Worm (Caenorhabditis elegans): ENCODE data around the gene T06E4.21.

The T06E4.21 gene

ce11 chrV:9692649-9693112, 41.3 kb downstream of the T06E4.21 start, which contains the start of gene ZK287.7:
Gene ZK287.7, plus strand, starts transcription at chrV:9693062.
- TF ChIP-seq cnd-1 (tag; optimal IDR thresholded peaks at IDR 0.05) (no peak), zip-8 (tag; optimal IDR thresholded peaks at IDR 0.05) (no peak), M03D4.4 (tag; optimal IDR thresholded peaks at IDR 0.05) (no peak), drap-1 (GFP tag; optimal IDR thresholded peaks at IDR 0.05) (no peak), elt-1 (tag; optimal IDR thresholded peaks at IDR 0.05; ENCODE audit: borderline replicate concordance, insufficient read depth) (no peak), sem-2 (GFP tag; optimal IDR thresholded peaks at IDR 0.05) (no peak), hlh-1 (tag; optimal IDR thresholded peaks at IDR 0.05) (no peak), lsy-2 (tag; optimal IDR thresholded peaks at IDR 0.05) (no peak), lin-13 (tag; optimal IDR thresholded peaks at IDR 0.05) (no peak), ces-1 (GFP tag; optimal IDR thresholded peaks at IDR 0.05) (no peak)

- no peak for TF ChIP-seq zip-8 (tag; optimal IDR thresholded peaks at IDR 0.05)
- no peak for TF ChIP-seq sem-2 (GFP tag; optimal IDR thresholded peaks at IDR 0.05)
- TF ChIP-seq lsy-2 (tag; optimal IDR thresholded peaks at IDR 0.05): no peak
- no peak for TF ChIP-seq hlh-1 (tag; optimal IDR thresholded peaks at IDR 0.05)
- TF ChIP-seq nhr-237 (tag; optimal IDR thresholded peaks at IDR 0.05): no peak
- no peak for TF ChIP-seq mep-1 (tag; optimal IDR thresholded peaks at IDR 0.05)
- no peak for TF ChIP-seq lin-32 (GFP tag; optimal IDR thresholded peaks at IDR 0.05)
- TF ChIP-seq mab-5 (tag; optimal IDR thresholded peaks at IDR 0.05): no peak
- TF ChIP-seq ceh-83 (GFP tag; optimal IDR thresholded peaks at IDR 0.05): no peak
- TF ChIP-seq bed-3 (GFP tag; optimal IDR thresholded peaks at IDR 0.05): no peak
- TF ChIP-seq elt-1 (tag; optimal IDR thresholded peaks at IDR 0.05; ENCODE audit: borderline replicate concordance, insufficient read depth): no peak
- no peak for TF ChIP-seq tbx-8 (GFP tag; optimal IDR thresholded peaks at IDR 0.05)
- no peak for TF ChIP-seq nhr-76 (tag; optimal IDR thresholded peaks at IDR 0.05)
- TF ChIP-seq lin-13 (tag; optimal IDR thresholded peaks at IDR 0.05): no peak
- no peak for TF ChIP-seq unc-62 (GFP tag; optimal IDR thresholded peaks at IDR 0.05)
- no peak for TF ChIP-seq M03D4.4 (tag; optimal IDR thresholded peaks at IDR 0.05)
- no peak for TF ChIP-seq ceh-43 (GFP tag; optimal IDR thresholded peaks at IDR 0.05)
These were observed 45.3 kb downstream of the T06E4.21 start, which contains the start of gene her-1 for ce11 chrV:9696715-9697114. Gene her-1, plus strand, starts transcription at chrV:9697015.

ce11 chrV:9699216-9699615, 47.8 kb downstream of the T06E4.21 start:
- TF ChIP-seq lin-32 (GFP tag; optimal IDR thresholded peaks at IDR 0.05) (no peak), flh-1 (GFP tag; optimal IDR thresholded peaks at IDR 0.05) (no peak), nhr-76 (tag; optimal IDR thresholded peaks at IDR 0.05) (no peak), ham-2 (GFP tag; optimal IDR thresholded peaks at IDR 0.05) (no peak), drap-1 (GFP tag; optimal IDR thresholded peaks at IDR 0.05) (no peak), unc-120 (tag; optimal IDR thresholded peaks at IDR 0.05; ENCODE audit: poor library complexity, severe bottlenecking) (no peak), zip-8 (tag; optimal IDR thresholded peaks at IDR 0.05) (no peak), lin-13 (tag; optimal IDR thresholded peaks at IDR 0.05) (no peak), sem-2 (GFP tag; optimal IDR thresholded peaks at IDR 0.05) (no peak), unc-39 (tag; optimal IDR thresholded peaks at IDR 0.05) (no peak), snpc-4 (tag; optimal IDR thresholded peaks at IDR 0.05) (no peak), mls-2 (tag; optimal IDR thresholded peaks at IDR 0.05) (no peak), ceh-83 (GFP tag; optimal IDR thresholded peaks at IDR 0.05) (no peak), mab-5 (tag; optimal IDR thresholded peaks at IDR 0.05) (no peak), tbx-8 (GFP tag; optimal IDR thresholded peaks at IDR 0.05) (no peak), pha-4 (tag; optimal IDR thresholded peaks at IDR 0.05) (no peak), ceh-43 (GFP tag; optimal IDR thresholded peaks at IDR 0.05) (no peak), nhr-237 (tag; optimal IDR thresholded peaks at IDR 0.05) (no peak)

Data from whole organism, mixed stage, embryonic.